Worm (Caenorhabditis elegans): ENCODE results near the gene ptc-1.

DNA sequence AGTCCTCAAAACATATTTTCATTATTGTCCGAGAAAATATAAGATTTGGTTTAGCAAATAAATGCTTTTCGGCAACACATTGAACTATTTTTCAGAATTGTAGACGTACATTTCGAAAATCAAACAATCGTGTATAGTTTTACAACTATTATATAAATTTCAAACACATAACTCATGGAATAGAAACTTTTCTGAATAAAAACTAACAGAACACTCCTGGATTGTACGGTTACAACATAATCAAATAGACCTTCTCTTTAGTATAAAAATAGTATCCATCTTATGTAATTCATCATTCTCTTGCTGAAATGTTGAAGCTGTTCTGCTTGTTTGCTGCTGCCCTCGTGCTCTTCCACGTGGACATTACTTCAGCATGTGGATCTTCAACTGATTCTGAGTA lies 18.0 kb downstream of the ptc-1 start, which contains the start of gene ZK675.4:
- TF ChIP-seq mdl-1 (tag; optimal IDR thresholded peaks at IDR 0.05) (no peak), elt-3 (tag; optimal IDR thresholded peaks at IDR 0.05) (no peak), unc-62 (GFP tag; optimal IDR thresholded peaks at IDR 0.05) (no peak), lin-39 (tag; optimal IDR thresholded peaks at IDR 0.05) (no peak), ztf-4 (tag; optimal IDR thresholded peaks at IDR 0.05) (no peak), nhr-28 (tag; optimal IDR thresholded peaks at IDR 0.05) (no peak), nhr-23 (tag; optimal IDR thresholded peaks at IDR 0.05) (no peak), pha-4 (tag; optimal IDR thresholded peaks at IDR 0.05) (no peak)

Measured in whole organism, L3 larva.